Worm (Caenorhabditis elegans) whole organism, mixed stage, embryonic: ENCODE measurements around the gene ger-1.

Experiments
- M03D4.4 ChIP-seq: sonication (generic microtip); optimal IDR thresholded peaks from 2 replicates; lab custom pipeline; 2017; ENCODE audit warnings: mild to moderate bottlenecking, missing genetic modification characterization, missing compliant biosample characterization
- bed-3 ChIP-seq: fragments of 200-800 bp; sonication (Bioruptor generic); optimal IDR thresholded peaks from 3 replicates; lab custom pipeline; 2018; ENCODE audit warnings: mild to moderate bottlenecking, missing genetic modification characterization, moderate library complexity, missing compliant biosample characterization
- blmp-1 ChIP-seq: fragments of 150-350 bp; optimal IDR thresholded peaks from 2 replicates; lab custom pipeline; 2014; ENCODE audit warnings: missing biosample characterization, missing genetic modification characterization
- ceh-39 ChIP-seq: fragments of 150-350 bp; optimal IDR thresholded peaks from 2 replicates; lab custom pipeline; 2014; ENCODE audit warnings: missing biosample characterization, missing genetic modification characterization
- ceh-43 ChIP-seq: fragments of 200-800 bp; sonication (Bioruptor generic); optimal IDR thresholded peaks from 2 replicates; lab custom pipeline; 2018; ENCODE audit warnings: mild to moderate bottlenecking, missing genetic modification characterization, moderate library complexity, missing compliant biosample characterization
- ceh-83 ChIP-seq: fragments of 200-800 bp; sonication (Bioruptor generic); optimal IDR thresholded peaks from 2 replicates; lab custom pipeline; 2018; ENCODE audit warnings: mild to moderate bottlenecking, missing genetic modification characterization, missing compliant biosample characterization
- ces-1 ChIP-seq: fragments of 150-350 bp; optimal IDR thresholded peaks from 2 replicates; lab custom pipeline; 2014; ENCODE audit warnings: missing biosample characterization, missing genetic modification reagents, missing genetic modification characterization
- cnd-1 ChIP-seq: fragments of 200-800 bp; sonication (Bioruptor generic); optimal IDR thresholded peaks from 2 replicates; lab custom pipeline; 2018; ENCODE audit warnings: mild to moderate bottlenecking, missing genetic modification characterization, missing compliant biosample characterization
- drap-1 ChIP-seq: fragments of 200-800 bp; sonication (Bioruptor generic); optimal IDR thresholded peaks from 3 replicates; lab custom pipeline; 2018; ENCODE audit warnings: mild to moderate bottlenecking, missing genetic modification characterization, missing compliant biosample characterization
- elt-1 ChIP-seq: sonication (generic microtip); optimal IDR thresholded peaks from 2 replicates; lab custom pipeline; 2017; ENCODE audit warnings: missing genetic modification characterization, mild to moderate bottlenecking, missing compliant biosample characterization, antibody characterized with exemption, moderate library complexity, borderline replicate concordance; ENCODE audit not compliant: insufficient read depth
- elt-3 ChIP-seq: fragments of 150-350 bp; optimal IDR thresholded peaks from 2 replicates; lab custom pipeline; 2014; ENCODE audit warnings: missing biosample characterization, missing genetic modification characterization
- ham-2 ChIP-seq: fragments of 200-800 bp; sonication (Bioruptor generic); optimal IDR thresholded peaks from 2 replicates; lab custom pipeline; 2018; ENCODE audit warnings: mild to moderate bottlenecking, missing genetic modification characterization, missing compliant biosample characterization
- hlh-1 ChIP-seq: fragments of 150-350 bp; optimal IDR thresholded peaks from 2 replicates; lab custom pipeline; 2014; ENCODE audit warnings: missing biosample characterization, missing genetic modification reagents, missing genetic modification characterization
- lin-13 ChIP-seq: fragments of 150-350 bp; optimal IDR thresholded peaks from 2 replicates; lab custom pipeline; 2014; ENCODE audit warnings: missing biosample characterization, missing genetic modification characterization
- lin-32 ChIP-seq: fragments of 200-800 bp; sonication (Bioruptor generic); optimal IDR thresholded peaks from 2 replicates; lab custom pipeline; 2018; ENCODE audit warnings: mild to moderate bottlenecking, missing genetic modification characterization, missing compliant biosample characterization
- lsy-2 ChIP-seq: fragments of 150-350 bp; optimal IDR thresholded peaks from 2 replicates; lab custom pipeline; 2014; ENCODE audit warnings: missing biosample characterization, missing genetic modification characterization
- mab-5 ChIP-seq: fragments of 150-350 bp; optimal IDR thresholded peaks from 2 replicates; lab custom pipeline; 2014; ENCODE audit warnings: missing biosample characterization, missing genetic modification characterization
- mep-1 ChIP-seq: fragments of 150-350 bp; optimal IDR thresholded peaks from 2 replicates; lab custom pipeline; 2017; ENCODE audit warnings: missing biosample characterization, missing genetic modification reagents, missing genetic modification characterization, inconsistent platforms
- mls-2 ChIP-seq: sonication (generic microtip); optimal IDR thresholded peaks from 2 replicates; lab custom pipeline; 2016; ENCODE audit warnings: mild to moderate bottlenecking, missing genetic modification characterization, moderate library complexity, missing compliant biosample characterization
- nhr-12 ChIP-seq: fragments of 150-350 bp; optimal IDR thresholded peaks from 2 replicates; lab custom pipeline; 2014; ENCODE audit warnings: missing biosample characterization, missing genetic modification characterization
- nhr-2 ChIP-seq: fragments of 150-350 bp; optimal IDR thresholded peaks from 2 replicates; lab custom pipeline; 2014; ENCODE audit warnings: missing biosample characterization, missing genetic modification characterization
- nhr-237 ChIP-seq: fragments of 150-350 bp; optimal IDR thresholded peaks from 2 replicates; lab custom pipeline; 2014; ENCODE audit warnings: missing biosample characterization, missing genetic modification characterization
- nhr-28 ChIP-seq: fragments of 150-350 bp; optimal IDR thresholded peaks from 2 replicates; lab custom pipeline; 2014; ENCODE audit warnings: missing biosample characterization, missing genetic modification characterization
- nhr-76 ChIP-seq: sonication (generic microtip); optimal IDR thresholded peaks from 2 replicates; lab custom pipeline; 2017; ENCODE audit warnings: missing biosample characterization, missing genetic modification characterization
- sem-2 ChIP-seq: fragments of 200-800 bp; sonication (Bioruptor generic); optimal IDR thresholded peaks from 2 replicates; lab custom pipeline; 2018; ENCODE audit warnings: mild to moderate bottlenecking, missing genetic modification characterization, missing compliant biosample characterization
- snpc-4 ChIP-seq: fragments of 150-350 bp; optimal IDR thresholded peaks from 2 replicates; lab custom pipeline; 2014; ENCODE audit warnings: missing biosample characterization, missing genetic modification characterization
- tbx-8 ChIP-seq: fragments of 200-800 bp; sonication (Bioruptor generic); optimal IDR thresholded peaks from 2 replicates; lab custom pipeline; 2018; ENCODE audit warnings: mild to moderate bottlenecking, missing genetic modification characterization, moderate library complexity, missing compliant biosample characterization
- unc-120 ChIP-seq: sonication (generic microtip); optimal IDR thresholded peaks from 2 replicates; lab custom pipeline; 2017; ENCODE audit warnings: missing genetic modification characterization, missing compliant biosample characterization; ENCODE audit not compliant: poor library complexity, severe bottlenecking
- unc-39 ChIP-seq: fragments of 150-350 bp; optimal IDR thresholded peaks from 2 replicates; lab custom pipeline; 2014; ENCODE audit warnings: missing biosample characterization, missing genetic modification characterization
- unc-62 ChIP-seq: fragments of 150-350 bp; optimal IDR thresholded peaks from 2 replicates; lab custom pipeline; 2014; ENCODE audit warnings: missing biosample characterization, missing genetic modification reagents, missing genetic modification characterization
- zip-8 ChIP-seq: fragments of 150-350 bp; optimal IDR thresholded peaks from 2 replicates; lab custom pipeline; 2014; ENCODE audit warnings: missing biosample characterization, missing genetic modification characterization

ger-1 gene

DNA sequence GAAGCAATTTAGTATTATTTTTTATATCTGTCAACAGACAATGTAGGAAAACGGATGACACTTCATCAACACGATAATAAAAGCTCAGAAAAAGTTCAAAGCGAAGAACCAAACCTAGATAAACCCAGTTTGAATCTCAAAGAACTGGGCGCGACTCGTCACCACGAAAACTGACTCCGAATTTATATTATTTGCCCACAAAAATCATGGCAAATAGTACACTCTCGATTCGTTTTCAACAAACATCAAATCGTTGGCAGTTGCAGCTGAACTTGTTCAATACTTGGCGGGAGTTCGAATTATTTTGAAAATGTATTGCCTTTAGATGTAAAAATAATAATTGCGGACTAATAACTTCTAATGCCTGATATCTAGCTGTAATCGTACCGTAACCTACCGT lies 15.8 kb upstream of the ger-1 start:
- TF ChIP-seq blmp-1 (tag; lab: Kevin White, UChicago) (no peak), nhr-237 (no peak)

DNA sequence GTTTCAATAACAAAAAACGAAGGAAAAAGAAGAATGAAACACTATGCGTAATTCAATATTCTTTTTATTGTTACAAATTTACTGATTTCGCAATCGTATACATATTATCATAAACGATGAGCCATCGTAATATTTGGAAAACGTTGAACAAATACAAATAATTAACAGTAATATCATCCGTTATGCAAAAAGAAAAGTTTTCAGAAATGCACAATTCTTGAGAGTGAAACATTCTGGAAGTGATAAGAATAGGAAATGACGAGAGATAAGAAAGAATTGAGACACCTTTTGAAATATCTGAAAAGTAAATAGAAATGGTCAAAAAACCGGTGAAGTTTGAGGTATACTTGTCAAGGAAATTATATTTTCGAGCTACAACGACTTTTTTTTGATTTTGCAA lies 14.2 kb upstream of the ger-1 start:
- TF ChIP-seq lsy-2 (tag; lab: Kevin White, UChicago) (no peak), nhr-76 (tag; lab: Kevin White, UChicago) (no peak)

DNA sequence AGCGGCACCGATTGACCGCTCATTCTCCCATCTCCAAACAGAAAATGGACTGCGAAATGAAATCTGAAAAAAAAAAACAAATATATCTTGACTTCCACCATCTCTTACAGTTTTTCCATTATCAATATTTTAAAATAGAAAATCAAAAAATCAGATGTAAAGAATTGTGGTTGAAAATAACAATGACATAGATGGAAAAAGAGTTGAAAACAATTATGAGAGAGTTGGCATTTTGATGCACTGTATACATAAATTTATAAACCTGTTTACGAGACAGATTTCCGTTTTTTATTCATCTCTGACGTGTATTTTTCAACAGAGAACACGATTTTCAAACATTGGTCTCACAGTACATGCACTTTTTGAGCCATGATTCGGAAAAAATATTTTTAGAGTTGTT lies 13.4 kb upstream of the ger-1 start, which contains the start of gene ZK418.7:
Gene ZK418.7 (minus strand): TSS at position 101 of the 400 bp plus-strand sequence.
- TF ChIP-seq bed-3 (GFP tag; lab: Kevin White, UChicago) (no peak), cnd-1 (tag; lab: Kevin White, UChicago) (no peak), nhr-28 (tag; lab: Kevin White, UChicago) (no peak), unc-120 (tag; lab: Kevin White, UChicago) (no peak), lin-13 (tag; lab: Kevin White, UChicago) (no peak)

DNA sequence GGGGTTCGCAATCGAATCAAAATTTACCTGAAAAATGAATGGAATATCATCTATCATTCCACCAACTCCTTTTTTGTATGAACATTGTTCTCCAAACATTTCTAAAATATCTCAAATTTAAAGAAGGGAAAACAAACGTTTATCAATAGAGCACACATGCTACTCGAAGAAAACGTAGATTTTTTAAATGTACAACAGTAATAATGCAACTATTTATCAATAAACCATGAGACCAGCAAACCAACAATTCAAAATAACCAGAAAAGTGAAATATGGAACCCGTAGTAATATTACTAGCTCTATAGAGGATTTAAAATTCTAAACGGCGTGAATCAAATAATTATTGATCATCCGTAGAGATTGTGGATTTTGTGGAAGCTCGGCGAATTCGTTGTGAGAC lies 11.5 kb upstream of the ger-1 start, which contains the start of gene ZK418.6:
Gene ZK418.6 (minus strand): TSS at position 101 of the 400 bp plus-strand sequence.
- TF ChIP-seq unc-120 (tag; lab: Kevin White, UChicago) (no peak), sem-2 (GFP tag; lab: Kevin White, UChicago) (no peak), zip-8 (tag; lab: Kevin White, UChicago) (no peak), elt-3 (tag; lab: Kevin White, UChicago) (no peak), lin-32 (GFP tag; lab: Kevin White, UChicago) (no peak), nhr-76 (tag; lab: Kevin White, UChicago) (no peak), tbx-8 (GFP tag; lab: Kevin White, UChicago) (no peak), lin-13 (tag; lab: Kevin White, UChicago) (no peak), unc-62 (no peak), mep-1 (tag; lab: Kevin White, UChicago) (no peak), nhr-2 (no peak), M03D4.4 (tag; lab: Kevin White, UChicago) (no peak), unc-39 (no peak), bed-3 (GFP tag; lab: Kevin White, UChicago) (no peak), ceh-83 (GFP tag; lab: Kevin White, UChicago) (no peak)

DNA sequence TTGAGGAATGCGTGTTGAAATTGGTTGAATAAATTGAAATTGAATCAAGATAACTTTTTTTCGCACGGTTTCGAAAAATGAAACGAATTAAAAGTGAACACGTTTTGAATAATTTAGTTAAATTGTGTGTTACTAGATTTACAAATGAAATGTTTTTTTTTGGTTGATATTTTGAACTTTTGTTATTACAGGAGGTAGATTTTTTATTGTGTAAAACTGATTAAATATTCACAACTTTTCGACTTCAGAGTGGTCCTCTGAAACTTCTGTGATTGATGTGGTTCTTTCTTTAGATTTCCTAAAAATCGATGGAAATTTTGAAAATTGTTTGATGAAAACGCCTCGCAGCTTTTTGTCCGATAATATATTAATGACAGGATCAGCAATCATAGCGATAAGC lies 9.1 kb upstream of the ger-1 start, which contains the start of gene ZK418.13:
Gene ZK418.13 (minus strand): TSS at position 101 of the 400 bp plus-strand sequence.
- TF ChIP-seq drap-1 (GFP tag; lab: Kevin White, UChicago) (no peak), mab-5 (no peak), nhr-237 (no peak), blmp-1 (tag; lab: Kevin White, UChicago) (no peak), sem-2 (GFP tag; lab: Kevin White, UChicago) (no peak)

DNA sequence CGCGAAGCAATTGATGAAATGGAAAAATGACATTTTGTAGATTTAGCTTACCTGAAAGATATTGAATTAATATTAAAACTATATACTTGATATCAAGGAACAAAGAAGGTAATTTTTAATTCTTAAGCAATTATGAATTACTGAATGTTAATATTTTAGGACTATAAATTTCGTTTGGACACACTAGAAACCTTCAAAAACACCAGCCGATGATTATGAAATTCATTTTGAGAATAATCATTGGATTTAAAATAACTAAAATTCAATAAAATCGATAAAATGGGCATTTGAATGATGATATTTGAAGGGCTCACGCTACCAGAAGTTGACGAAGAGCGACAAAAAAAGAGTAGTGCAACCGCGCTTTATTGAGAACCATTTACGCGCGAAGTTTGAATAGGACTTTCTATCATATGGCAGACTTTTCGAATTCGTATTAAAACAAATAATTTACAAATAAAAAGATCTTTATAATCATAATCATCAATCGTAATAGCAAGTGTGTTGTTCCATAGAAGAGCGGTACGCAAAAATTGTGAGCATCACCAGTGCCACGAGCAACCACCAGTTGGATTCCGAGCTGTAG lies 6.6 kb upstream of the ger-1 start, which contains the start of gene ZK418.5:
Gene ZK418.5 (minus strand): TSS at position 51 of the 586 bp plus-strand sequence.
- TF ChIP-seq ces-1 (GFP tag; lab: Kevin White, UChicago) (no peak), lsy-2 (tag; lab: Kevin White, UChicago) (peak; percentile 48), nhr-76 (tag; lab: Kevin White, UChicago) (no peak), drap-1 (GFP tag; lab: Kevin White, UChicago) (no peak), unc-62 (no peak), M03D4.4 (tag; lab: Kevin White, UChicago) (no peak), sem-2 (GFP tag; lab: Kevin White, UChicago) (no peak), elt-1 (tag; lab: Kevin White, UChicago) (no peak), nhr-2 (no peak), mep-1 (tag; lab: Kevin White, UChicago) (peak; percentile 32), nhr-12 (no peak), ceh-39 (tag; lab: Kevin White, UChicago) (peak; percentile 22), ceh-43 (GFP tag; lab: Kevin White, UChicago) (no peak), mls-2 (no peak), zip-8 (tag; lab: Kevin White, UChicago) (no peak), lin-13 (tag; lab: Kevin White, UChicago) (no peak), ham-2 (GFP tag; lab: Kevin White, UChicago) (no peak), bed-3 (GFP tag; lab: Kevin White, UChicago) (no peak), hlh-1 (no peak), unc-120 (tag; lab: Kevin White, UChicago) (no peak), snpc-4 (tag; lab: Kevin White, UChicago) (no peak), blmp-1 (tag; lab: Kevin White, UChicago) (no peak), ceh-83 (GFP tag; lab: Kevin White, UChicago) (no peak), cnd-1 (tag; lab: Kevin White, UChicago) (no peak)
